Worm (Caenorhabditis elegans): ENCODE results near the gene bath-24.

DNA sequence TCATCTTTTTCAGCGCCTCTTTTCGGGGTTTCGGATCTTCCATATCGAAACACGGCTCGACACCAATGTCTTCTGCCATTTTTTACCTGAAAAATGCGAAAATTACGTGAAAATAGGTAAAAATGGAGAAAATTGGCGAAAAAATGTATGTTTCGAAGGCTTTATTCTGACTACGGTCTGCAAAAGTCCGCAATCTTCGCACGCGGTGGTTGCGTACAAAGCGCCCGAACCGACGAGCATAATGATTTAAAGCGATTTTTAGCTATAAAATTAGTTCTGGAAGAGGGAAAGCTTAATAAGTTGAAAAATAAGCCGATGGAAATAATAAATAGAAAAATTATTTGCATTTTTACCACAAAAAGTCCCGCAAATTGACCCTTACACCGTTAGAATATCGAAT, 13.6 kb upstream of the bath-24 start, which contains the start of gene F07E5.5:
- TF ChIP-seq nhr-12 (tag; optimal IDR thresholded peaks at IDR 0.05), result no peak
- peak; percentile 68 for TF ChIP-seq unc-55 (GFP tag; optimal IDR thresholded peaks at IDR 0.05)
- TF ChIP-seq nhr-11 (tag; optimal IDR thresholded peaks at IDR 0.05), result no peak
- TF ChIP-seq snpc-4 (tag; optimal IDR thresholded peaks at IDR 0.05), result no peak
- no peak for TF ChIP-seq unc-39 (tag; optimal IDR thresholded peaks at IDR 0.05)
- peak; percentile 56 for TF ChIP-seq gmeb-1 (tag; optimal IDR thresholded peaks at IDR 0.05)
- TF ChIP-seq Y55F3AM.14 (GFP tag; optimal IDR thresholded peaks at IDR 0.05), result no peak
- TF ChIP-seq ztf-11 (tag; optimal IDR thresholded peaks at IDR 0.05), result no peak
- no peak for TF ChIP-seq nhr-77 (tag; optimal IDR thresholded peaks at IDR 0.05)
- TF ChIP-seq nhr-6 (tag; optimal IDR thresholded peaks at IDR 0.05), result no peak
- TF ChIP-seq ZK546.5 (tag; optimal IDR thresholded peaks at IDR 0.05), result no peak
- no peak for TF ChIP-seq unc-62 (GFP tag; optimal IDR thresholded peaks at IDR 0.05)

Measured in whole organism, L2 larva.